Fruit fly (Drosophila melanogaster): Measurements from ENCODE around the gene CG4199.

The CG4199 gene

dm6 chrX:2083109-2083508, 9.8 kb upstream of the CG4199 start (continued):
- no peak for TF ChIP-seq Vsx1 (GFP tag; optimal IDR thresholded peaks at IDR 0.05)
- peak; percentile 30; the same call in 1 of the 2 replicates for TF ChIP-seq Dref (GFP tag; IDR thresholded peaks at IDR 0.05)
- no peak for TF ChIP-seq sim (GFP tag; IDR thresholded peaks at IDR 0.05)
- TF ChIP-seq danr (GFP tag; IDR thresholded peaks at IDR 0.05), result no peak
- peak; percentile 52 for TF ChIP-seq fu2 (GFP tag; optimal IDR thresholded peaks at IDR 0.05)
- peak; percentile 56; the same call in 2 of the 3 replicates for TF ChIP-seq CG7357 (GFP tag; IDR thresholded peaks at IDR 0.05)
- TF ChIP-seq luna (GFP tag; optimal IDR thresholded peaks at IDR 0.05), result peak; percentile 21
- no peak for TF ChIP-seq CG3838 (GFP tag; optimal IDR thresholded peaks at IDR 0.05)
- no peak for TF ChIP-seq TFAM (GFP tag; optimal IDR thresholded peaks at IDR 0.05)
- TF ChIP-seq Dp (GFP tag; optimal IDR thresholded peaks at IDR 0.05), result no peak
- TF ChIP-seq Awh (GFP tag; IDR thresholded peaks at IDR 0.05), result no peak
- TF ChIP-seq CG9876 (GFP tag; optimal IDR thresholded peaks at IDR 0.05), result no peak
- TF ChIP-seq so (GFP tag; IDR thresholded peaks at IDR 0.05), result peak; percentile 72; the same call in 2 of the 3 replicates
- TF ChIP-seq h (optimal IDR thresholded peaks at IDR 0.05), result no peak
- no peak for TF ChIP-seq Eip74EF (GFP tag; optimal IDR thresholded peaks at IDR 0.05)
- peak; percentile 73 for TF ChIP-seq NfI (GFP tag; optimal IDR thresholded peaks at IDR 0.05)
- TF ChIP-seq CG18262 (tag; optimal IDR thresholded peaks at IDR 0.05), result no peak
- no peak for TF ChIP-seq Ets97D (GFP tag; optimal IDR thresholded peaks at IDR 0.05)
- no peak for TF ChIP-seq Dad (GFP tag; optimal IDR thresholded peaks at IDR 0.05)
- TF ChIP-seq bbx (GFP tag; IDR thresholded peaks at IDR 0.05; ENCODE audit: partially characterized antibody), result no peak
- TF ChIP-seq her (GFP tag; optimal IDR thresholded peaks at IDR 0.05), result no peak
- no peak for TF ChIP-seq CG12104 (GFP tag; optimal IDR thresholded peaks at IDR 0.05)
- TF ChIP-seq CG13775 (GFP tag; optimal IDR thresholded peaks at IDR 0.05), result peak; percentile 43
- TF ChIP-seq CG17361 (GFP tag; IDR thresholded peaks at IDR 0.05), result no peak
- TF ChIP-seq CG17328 (GFP tag; IDR thresholded peaks at IDR 0.05), result 0 out of 2 replicates have a peak, but pooled peaks have one; percentile 17
- no peak for TF ChIP-seq Bgb (GFP tag; IDR thresholded peaks at IDR 0.05; ENCODE audit: partially characterized antibody)
- TF ChIP-seq MTF-1 (GFP tag; optimal IDR thresholded peaks at IDR 0.05; ENCODE audit: borderline replicate concordance), result no peak
- TF ChIP-seq jumu (GFP tag; optimal IDR thresholded peaks at IDR 0.05), result peak; percentile 2
- TF ChIP-seq CG10979 (tag; optimal IDR thresholded peaks at IDR 0.05), result no peak
- TF ChIP-seq Bteb2 (GFP tag; optimal IDR thresholded peaks at IDR 0.05), result peak; percentile 39
- peak; percentile 36 for TF ChIP-seq HmgD (GFP tag; optimal IDR thresholded peaks at IDR 0.05)
- no peak for TF ChIP-seq CG5180 (GFP tag; optimal IDR thresholded peaks at IDR 0.05)
- TF ChIP-seq Optix (GFP tag; IDR thresholded peaks at IDR 0.05), result 0 out of 3 replicates have a peak, but pooled peaks have one; percentile 28
- no peak for TF ChIP-seq CG33557 (GFP tag; optimal IDR thresholded peaks at IDR 0.05)
- peak; percentile 78 for TF ChIP-seq al (GFP tag; IDR thresholded peaks at IDR 0.05)
- TF ChIP-seq D (optimal IDR thresholded peaks at IDR 0.05), result no peak
- TF ChIP-seq D (GFP tag; optimal IDR thresholded peaks at IDR 0.05), result no peak
- TF ChIP-seq NC2β (GFP tag; optimal IDR thresholded peaks at IDR 0.05), result no peak
- no peak for TF ChIP-seq CG4360 (GFP tag; IDR thresholded peaks at IDR 0.05)
- TF ChIP-seq gfzf (GFP tag; optimal IDR thresholded peaks at IDR 0.05), result no peak
- TF ChIP-seq gsb-n (tag; optimal IDR thresholded peaks at IDR 0.05), result no peak
- no peak for TF ChIP-seq trem (tag; optimal IDR thresholded peaks at IDR 0.05)
- no peak for TF ChIP-seq Doc3 (GFP tag; IDR thresholded peaks at IDR 0.05; ENCODE audit: partially characterized antibody)
- no peak for TF ChIP-seq CG16779 (GFP tag; IDR thresholded peaks at IDR 0.05)
- no peak for TF ChIP-seq CG31365 (tag; optimal IDR thresholded peaks at IDR 0.05)
- no peak for TF ChIP-seq gcm (GFP tag; optimal IDR thresholded peaks at IDR 0.05)
- no peak for TF ChIP-seq Scr (GFP tag; IDR thresholded peaks at IDR 0.05; ENCODE audit: partially characterized antibody)
- no peak for TF ChIP-seq CG17802 (tag; optimal IDR thresholded peaks at IDR 0.05)
- no peak for TF ChIP-seq gt (GFP tag; IDR thresholded peaks at IDR 0.05)
- TF ChIP-seq CG3995 (GFP tag; optimal IDR thresholded peaks at IDR 0.05), result peak; percentile 38
- TF ChIP-seq CG10274 (GFP tag; optimal IDR thresholded peaks at IDR 0.05), result peak; percentile 27
- peak; percentile 29 for TF ChIP-seq CG8944 (GFP tag; optimal IDR thresholded peaks at IDR 0.05)

Measured in whole organism, embryonic.